Worm (Caenorhabditis elegans) whole organism, L3 larva: Measurements from ENCODE around the gene got-1.2.

Experiments
- R02D3.7 ChIP-seq: fragments of 150-350 bp; optimal IDR thresholded peaks from 2 replicates; lab custom pipeline; 2014; ENCODE audit warnings: missing biosample characterization, missing genetic modification characterization
- aly-2 ChIP-seq: fragments of 150-350 bp; optimal IDR thresholded peaks from 2 replicates; lab custom pipeline; 2014; ENCODE audit warnings: missing biosample characterization, missing genetic modification characterization
- ceh-16 ChIP-seq: sonication (generic microtip); optimal IDR thresholded peaks from 2 replicates; lab custom pipeline; 2017; ENCODE audit warnings: missing biosample characterization, missing genetic modification characterization
- elt-3 ChIP-seq, 3 experiments: fragments of 150-350 bp in 1 of 3; sonication (generic microtip) in 2 of 3; optimal IDR thresholded peaks; 2 replicates in 2 of 3; 4 replicates in 1 of 3; lab custom pipeline; 2014 to 2017; ENCODE audit warnings: missing biosample characterization in 3 of 3, missing genetic modification characterization in 3 of 3
- lin-15B ChIP-seq: fragments of 150-350 bp; optimal IDR thresholded peaks from 2 replicates; lab custom pipeline; 2014; ENCODE audit warnings: missing biosample characterization, missing genetic modification characterization
- nhr-12 ChIP-seq: fragments of 150-350 bp; optimal IDR thresholded peaks from 2 replicates; lab custom pipeline; 2014; ENCODE audit warnings: missing biosample characterization, missing genetic modification characterization
- nhr-67 ChIP-seq: fragments of 150-350 bp; optimal IDR thresholded peaks from 2 replicates; lab custom pipeline; 2014; ENCODE audit warnings: missing biosample characterization, missing genetic modification characterization
- sea-2 ChIP-seq: fragments of 150-350 bp; sonication (generic microtip); optimal IDR thresholded peaks from 4 replicates; lab custom pipeline; 2014; ENCODE audit warnings: missing biosample characterization, missing genetic modification reagents, missing genetic modification characterization

- TF ChIP-seq elt-3 (tag; optimal IDR thresholded peaks at IDR 0.05; lab: Kevin White, UChicago) (no peak), R02D3.7 (tag; lab: Kevin White, UChicago) (no peak), nhr-67 (tag; lab: Kevin White, UChicago) (no peak), ceh-16 (no peak), nhr-12 (no peak), lin-15B (tag; lab: Kevin White, UChicago) (peak; percentile 53), sea-2 (GFP tag; lab: Kevin White, UChicago) (peak; percentile 11), aly-2 (tag; lab: Kevin White, UChicago) (no peak)
Observed at ce11 chrX:16796826-16797225, 3.9 kb upstream of the got-1.2 start.
